Worm (Caenorhabditis elegans): Measurements from ENCODE around the gene Y48E1C.1.

- TF ChIP-seq zag-1 (tag; optimal IDR thresholded peaks at IDR 0.05) (no peak), nhr-102 (tag; optimal IDR thresholded peaks at IDR 0.05) (no peak), fkh-10 (GFP tag; optimal IDR thresholded peaks at IDR 0.05) (no peak), ama-1 (optimal IDR thresholded peaks at IDR 0.05) (no peak), nhr-10 (tag; optimal IDR thresholded peaks at IDR 0.05) (no peak), lin-15B (tag; optimal IDR thresholded peaks at IDR 0.05) (no peak), nhr-11 (tag; optimal IDR thresholded peaks at IDR 0.05) (no peak), madf-9 (GFP tag; conservative IDR thresholded peaks at IDR 0.05) (no peak), F49E8.2 (tag; optimal IDR thresholded peaks at IDR 0.05; ENCODE audit: borderline replicate concordance) (no peak), pqm-1 (tag; optimal IDR thresholded peaks at IDR 0.05) (no peak), Y48G9A.11 (GFP tag; IDR thresholded peaks at IDR 0.05) (no peak), R02D3.7 (tag; optimal IDR thresholded peaks at IDR 0.05) (no peak), attf-4 (tag; optimal IDR thresholded peaks at IDR 0.05) (no peak), madf-5 (GFP tag; IDR thresholded peaks at IDR 0.05) (no peak)
Observed at ce11 chrII:13389461-13389860, 25.3 kb upstream of the Y48E1C.1 start, which contains the start of gene Y48C3A.14.
